Fruit fly (Drosophila melanogaster): ENCODE results near the gene SWIP.

SWIP gene

DNA sequence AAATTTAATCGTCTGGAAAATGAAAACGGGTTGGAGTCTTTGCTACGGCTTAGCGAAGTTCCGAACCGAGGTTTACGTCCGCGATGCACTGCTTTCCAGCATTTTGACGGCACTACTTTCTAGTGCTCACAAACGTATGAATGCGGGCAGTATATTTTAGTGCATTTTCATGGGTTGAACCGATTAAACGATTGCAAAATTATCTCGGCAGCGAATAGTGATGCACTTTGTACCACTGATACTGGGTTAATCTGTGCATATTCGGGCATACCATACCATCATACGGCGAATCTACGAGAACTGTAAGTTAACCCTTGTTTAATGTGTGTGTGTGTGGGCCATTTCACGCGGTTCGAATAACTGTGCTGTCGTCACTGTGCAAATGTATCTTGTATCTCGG is 42.7 kb upstream of the SWIP start, which contains the start of gene Mfe2 (continued):
- TF ChIP-seq CG3281 (GFP tag; optimal IDR thresholded peaks at IDR 0.05) = no peak
- no peak for TF ChIP-seq Fer1 (GFP tag; optimal IDR thresholded peaks at IDR 0.05)
- TF ChIP-seq sim (GFP tag; IDR thresholded peaks at IDR 0.05) = no peak
- peak; percentile 43 for TF ChIP-seq CG10209 (GFP tag; optimal IDR thresholded peaks at IDR 0.05)
- TF ChIP-seq CG10565 (GFP tag; optimal IDR thresholded peaks at IDR 0.05) = no peak
- TF ChIP-seq Deaf1 (tag; optimal IDR thresholded peaks at IDR 0.05) = peak; percentile 36
- peak; percentile 94 for TF ChIP-seq nom (GFP tag; optimal IDR thresholded peaks at IDR 0.05)
- no peak for TF ChIP-seq CG12071 (GFP tag; optimal IDR thresholded peaks at IDR 0.05)
- TF ChIP-seq Dfd (GFP tag; optimal IDR thresholded peaks at IDR 0.05) = no peak
- TF ChIP-seq CG15696 (tag; optimal IDR thresholded peaks at IDR 0.05) = no peak
- peak; percentile 77 for TF ChIP-seq trem (tag; optimal IDR thresholded peaks at IDR 0.05)
- TF ChIP-seq CG15601 (tag; optimal IDR thresholded peaks at IDR 0.05) = peak; percentile 35
- TF ChIP-seq CG12104 (GFP tag; optimal IDR thresholded peaks at IDR 0.05) = no peak
- TF ChIP-seq Lhr (GFP tag; optimal IDR thresholded peaks at IDR 0.05) = peak; percentile 91
- peak; percentile 47 for TF ChIP-seq CG9876 (GFP tag; optimal IDR thresholded peaks at IDR 0.05)
- TF ChIP-seq CG10366 (GFP tag; IDR thresholded peaks at IDR 0.05) = no peak
- no peak for TF ChIP-seq eve (GFP tag; optimal IDR thresholded peaks at IDR 0.05)
- TF ChIP-seq mld (GFP tag; IDR thresholded peaks at IDR 0.05; ENCODE audit: partially characterized antibody) = no peak
- peak; percentile 40 for TF ChIP-seq org-1 (GFP tag; optimal IDR thresholded peaks at IDR 0.05)
- no peak for TF ChIP-seq Poxn (GFP tag; IDR thresholded peaks at IDR 0.05)
- TF ChIP-seq CG11696 (GFP tag; IDR thresholded peaks at IDR 0.05) = no peak
- TF ChIP-seq Adf1 (GFP tag; IDR thresholded peaks at IDR 0.05) = peak; percentile 37; the same call in 1 of the 2 replicates
- peak; percentile 65 for TF ChIP-seq CG2116 (GFP tag; optimal IDR thresholded peaks at IDR 0.05)
- TF ChIP-seq fd64A (GFP tag; optimal IDR thresholded peaks at IDR 0.05) = no peak
- no peak for TF ChIP-seq CG16779 (GFP tag; IDR thresholded peaks at IDR 0.05)
- peak; percentile 54 for TF ChIP-seq CG12744 (GFP tag; optimal IDR thresholded peaks at IDR 0.05)
- TF ChIP-seq Atf3 (GFP tag; optimal IDR thresholded peaks at IDR 0.05) = no peak
- peak; percentile 51 for TF ChIP-seq Dad (GFP tag; optimal IDR thresholded peaks at IDR 0.05)

- TF ChIP-seq pnt (GFP tag; optimal IDR thresholded peaks at IDR 0.05) (no peak), gcm2 (GFP tag; optimal IDR thresholded peaks at IDR 0.05) (no peak), CG34376 (GFP tag; optimal IDR thresholded peaks at IDR 0.05) (peak; percentile 0), chinmo (GFP tag; IDR thresholded peaks at IDR 0.05; ENCODE audit: partially characterized antibody) (0 out of 4 replicates have a peak, but pooled peaks have one; percentile 14), so (GFP tag; IDR thresholded peaks at IDR 0.05) (no peak), fd3F (GFP tag; optimal IDR thresholded peaks at IDR 0.05) (no peak), CG17612 (GFP tag; IDR thresholded peaks at IDR 0.05) (no peak), ttk (GFP tag; IDR thresholded peaks at IDR 0.05) (no peak), CG1529 (GFP tag; optimal IDR thresholded peaks at IDR 0.05) (no peak), Jarid2 (GFP tag; optimal IDR thresholded peaks at IDR 0.05) (no peak), danr (GFP tag; IDR thresholded peaks at IDR 0.05) (no peak), CG4707 (GFP tag; optimal IDR thresholded peaks at IDR 0.05) (no peak), YL-1 (GFP tag; optimal IDR thresholded peaks at IDR 0.05) (peak; percentile 43), sd (tag; optimal IDR thresholded peaks at IDR 0.05) (no peak), C15 (GFP tag; IDR thresholded peaks at IDR 0.05) (no peak), Atf-2 (GFP tag; optimal IDR thresholded peaks at IDR 0.05) (no peak), D19B (GFP tag; optimal IDR thresholded peaks at IDR 0.05) (no peak), CHES-1-like (GFP tag; optimal IDR thresholded peaks at IDR 0.05) (no peak), kah (GFP tag; optimal IDR thresholded peaks at IDR 0.05) (peak; percentile 34), luna (GFP tag; optimal IDR thresholded peaks at IDR 0.05) (no peak), pita (GFP tag; optimal IDR thresholded peaks at IDR 0.05) (no peak), fru (optimal IDR thresholded peaks at IDR 0.05) (no peak), seq (GFP tag; IDR thresholded peaks at IDR 0.05) (no peak), Nf-YA (GFP tag; IDR thresholded peaks at IDR 0.05) (no peak), Lim3 (GFP tag; IDR thresholded peaks at IDR 0.05) (no peak)
Measured at dm6 chrX:16275168-16275853, 38.2 kb upstream of the SWIP start.
